ENCODE assay signal across 1 fruit fly cellular context in the genomic region with DNA sequence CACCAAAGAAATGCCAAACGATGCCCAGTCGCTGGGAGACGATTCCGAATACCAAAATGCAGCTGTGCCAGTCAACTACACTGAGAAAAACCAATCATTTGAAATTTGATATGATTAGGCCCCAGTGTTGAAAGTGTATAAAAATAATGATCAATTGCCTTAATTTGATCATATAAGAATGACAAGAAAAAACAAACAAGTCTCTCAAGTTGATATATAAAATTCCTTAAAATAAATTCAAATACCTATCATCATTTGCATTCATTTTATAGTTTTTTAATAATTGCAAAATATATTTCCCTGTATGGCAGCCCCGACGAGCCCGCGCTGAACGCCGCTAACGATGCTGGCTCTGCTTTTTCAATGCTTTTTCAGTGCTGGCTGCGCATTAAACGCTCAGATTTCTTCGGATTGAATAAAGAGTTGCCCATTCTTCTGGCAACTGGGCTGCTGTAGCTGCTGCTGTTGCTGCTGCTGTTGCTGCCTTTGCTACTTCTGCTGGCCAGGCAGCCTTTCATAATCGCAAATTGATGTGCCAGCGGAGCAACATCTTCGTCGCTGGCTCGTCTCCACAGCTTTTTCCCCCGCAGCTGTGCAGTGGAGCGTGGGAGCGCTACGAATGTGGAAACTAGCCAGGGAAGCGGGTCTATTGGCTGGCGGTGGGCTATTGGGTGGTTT.
TF ChIP-seq lines count a peak whose summit lies in the region.

No protein-coding gene starts in this region.

TF ChIP-seq in whole organism, embryonic, 481 proteins besides CTCF, POLR2A, EP300 and RAD21 (continued from another document):
- TF ChIP-seq sima (GFP tag; optimal IDR thresholded peaks at IDR 0.05; lab: Kevin White, UChicago), result no peak
- no peak for TF ChIP-seq klu (GFP tag; IDR thresholded peaks at IDR 0.05; lab: Robert Waterston, UW)
- peak; percentile 53 for TF ChIP-seq CoRest (tag; optimal IDR thresholded peaks at IDR 0.05; lab: Kevin White, UChicago)
- no peak for TF ChIP-seq CG12071 (GFP tag; optimal IDR thresholded peaks at IDR 0.05; lab: Kevin White, UChicago)
- TF ChIP-seq B-H1 (GFP tag; IDR thresholded peaks at IDR 0.05; lab: Robert Waterston, UW), result peak; percentile 30; the same call in 2 of the 3 replicates
- no peak for TF ChIP-seq hkb (optimal IDR thresholded peaks at IDR 0.05; lab: Kevin White, UChicago)
- TF ChIP-seq hkb (GFP tag; IDR thresholded peaks at IDR 0.05; lab: Robert Waterston, UW), result no peak
- TF ChIP-seq unpg (GFP tag; optimal IDR thresholded peaks at IDR 0.05; lab: Kevin White, UChicago), result peak; percentile 66
- TF ChIP-seq ems (GFP tag; optimal IDR thresholded peaks at IDR 0.05; lab: Kevin White, UChicago), result no peak
- no peak for TF ChIP-seq so (GFP tag; IDR thresholded peaks at IDR 0.05; lab: Robert Waterston, UW)
- TF ChIP-seq trh (GFP tag; optimal IDR thresholded peaks at IDR 0.05; lab: Kevin White, UChicago), result no peak
- TF ChIP-seq NC2β (GFP tag; optimal IDR thresholded peaks at IDR 0.05; lab: Kevin White, UChicago), result no peak
- no peak for TF ChIP-seq tup (GFP tag; optimal IDR thresholded peaks at IDR 0.05; lab: Kevin White, UChicago)
- peak; percentile 25 for TF ChIP-seq Ssrp (tag; optimal IDR thresholded peaks at IDR 0.05; lab: Kevin White, UChicago)
- no peak for TF ChIP-seq CG12744 (GFP tag; optimal IDR thresholded peaks at IDR 0.05; lab: Kevin White, UChicago)
- TF ChIP-seq CG1832 (GFP tag; optimal IDR thresholded peaks at IDR 0.05; lab: Kevin White, UChicago), result no peak
- TF ChIP-seq CG3407 (GFP tag; optimal IDR thresholded peaks at IDR 0.05; lab: Kevin White, UChicago), result no peak
- TF ChIP-seq unc-4 (GFP tag; IDR thresholded peaks at IDR 0.05; lab: Robert Waterston, UW; ENCODE audit: partially characterized antibody), result no peak
- TF ChIP-seq vvl (GFP tag; IDR thresholded peaks at IDR 0.05; lab: Robert Waterston, UW), result 0 out of 2 replicates have a peak, but pooled peaks have one; percentile 20
- TF ChIP-seq CG2202 (tag; optimal IDR thresholded peaks at IDR 0.05; lab: Kevin White, UChicago), result no peak
- TF ChIP-seq ato (GFP tag; IDR thresholded peaks at IDR 0.05; lab: Robert Waterston, UW; ENCODE audit: partially characterized antibody), result no peak
- no peak for TF ChIP-seq sim (GFP tag; IDR thresholded peaks at IDR 0.05; lab: Robert Waterston, UW)
- no peak for TF ChIP-seq Taf1 (GFP tag; IDR thresholded peaks at IDR 0.05; lab: Robert Waterston, UW)
- TF ChIP-seq CG31441 (GFP tag; IDR thresholded peaks at IDR 0.05; lab: Robert Waterston, UW), result peak; percentile 72
- TF ChIP-seq lmd (GFP tag; IDR thresholded peaks at IDR 0.05; lab: Robert Waterston, UW), result no peak
- TF ChIP-seq amos (GFP tag; IDR thresholded peaks at IDR 0.05; lab: Robert Waterston, UW; ENCODE audit: partially characterized antibody), result no peak
- no peak for TF ChIP-seq CG12942 (GFP tag; optimal IDR thresholded peaks at IDR 0.05; lab: Kevin White, UChicago)
- TF ChIP-seq CG6689 (GFP tag; IDR thresholded peaks at IDR 0.05; lab: Robert Waterston, UW), result peak; percentile 53
- TF ChIP-seq CG7556 (GFP tag; optimal IDR thresholded peaks at IDR 0.05; lab: Kevin White, UChicago), result peak; percentile 27
- TF ChIP-seq phol (tag; optimal IDR thresholded peaks at IDR 0.05; lab: Kevin White, UChicago), result peak; percentile 58
- TF ChIP-seq CG8388 (GFP tag; optimal IDR thresholded peaks at IDR 0.05; lab: Kevin White, UChicago), result peak; percentile 47
- peak; percentile 26 for TF ChIP-seq CG30403 (GFP tag; optimal IDR thresholded peaks at IDR 0.05; lab: Kevin White, UChicago)
- TF ChIP-seq Sox102F (GFP tag; optimal IDR thresholded peaks at IDR 0.05; lab: Kevin White, UChicago), result peak; percentile 67
- TF ChIP-seq Doc3 (GFP tag; IDR thresholded peaks at IDR 0.05; lab: Robert Waterston, UW; ENCODE audit: partially characterized antibody), result no peak
- TF ChIP-seq vnd (GFP tag; IDR thresholded peaks at IDR 0.05; lab: Robert Waterston, UW; ENCODE audit: partially characterized antibody), result no peak
- TF ChIP-seq sc (optimal IDR thresholded peaks at IDR 0.05; lab: Kevin White, UChicago), result no peak
- no peak for TF ChIP-seq sc (GFP tag; optimal IDR thresholded peaks at IDR 0.05; lab: Kevin White, UChicago)
- no peak for TF ChIP-seq CG8478 (optimal IDR thresholded peaks at IDR 0.05; lab: Kevin White, UChicago)
- TF ChIP-seq Chrac-16 (GFP tag; optimal IDR thresholded peaks at IDR 0.05; lab: Kevin White, UChicago), result no peak
- no peak for TF ChIP-seq CG18476 (GFP tag; optimal IDR thresholded peaks at IDR 0.05; lab: Kevin White, UChicago)
- TF ChIP-seq tio (GFP tag; optimal IDR thresholded peaks at IDR 0.05; lab: Kevin White, UChicago), result peak; percentile 18
- TF ChIP-seq Elba2 (GFP tag; optimal IDR thresholded peaks at IDR 0.05; lab: Kevin White, UChicago), result no peak
- TF ChIP-seq shn (GFP tag; optimal IDR thresholded peaks at IDR 0.05; lab: Kevin White, UChicago), result no peak
- no peak for TF ChIP-seq twi (tag; optimal IDR thresholded peaks at IDR 0.05; lab: Kevin White, UChicago)
- no peak for TF ChIP-seq Antp (GFP tag; optimal IDR thresholded peaks at IDR 0.05; lab: Kevin White, UChicago)
- no peak for TF ChIP-seq cad (GFP tag; optimal IDR thresholded peaks at IDR 0.05; lab: Kevin White, UChicago)
- no peak for TF ChIP-seq CG10462 (GFP tag; optimal IDR thresholded peaks at IDR 0.05; lab: Kevin White, UChicago)
- TF ChIP-seq Awh (GFP tag; IDR thresholded peaks at IDR 0.05; lab: Robert Waterston, UW), result no peak
- peak; percentile 13 for TF ChIP-seq bcd (GFP tag; optimal IDR thresholded peaks at IDR 0.05; lab: Kevin White, UChicago)
- no peak for TF ChIP-seq sens-2 (GFP tag; IDR thresholded peaks at IDR 0.05; lab: Robert Waterston, UW)
- TF ChIP-seq az2 (GFP tag; optimal IDR thresholded peaks at IDR 0.05; lab: Kevin White, UChicago), result peak; percentile 19
- peak; percentile 2 for TF ChIP-seq CG12219 (GFP tag; optimal IDR thresholded peaks at IDR 0.05; lab: Kevin White, UChicago)
- no peak for TF ChIP-seq HLH4C (GFP tag; IDR thresholded peaks at IDR 0.05; lab: Robert Waterston, UW; ENCODE audit: partially characterized antibody)
- TF ChIP-seq CG1529 (GFP tag; optimal IDR thresholded peaks at IDR 0.05; lab: Kevin White, UChicago), result no peak
- TF ChIP-seq gsb-n (tag; optimal IDR thresholded peaks at IDR 0.05; lab: Kevin White, UChicago), result peak; percentile 4
- peak; percentile 27 for TF ChIP-seq Hr3 (GFP tag; optimal IDR thresholded peaks at IDR 0.05; lab: Kevin White, UChicago)
- TF ChIP-seq cwo (GFP tag; optimal IDR thresholded peaks at IDR 0.05; lab: Kevin White, UChicago), result no peak
- no peak for TF ChIP-seq dan (GFP tag; IDR thresholded peaks at IDR 0.05; lab: Robert Waterston, UW)
- no peak for TF ChIP-seq Sry-δ (GFP tag; optimal IDR thresholded peaks at IDR 0.05; lab: Kevin White, UChicago)
- no peak for TF ChIP-seq CG4282 (GFP tag; optimal IDR thresholded peaks at IDR 0.05; lab: Kevin White, UChicago)
- no peak for TF ChIP-seq CG17385 (GFP tag; optimal IDR thresholded peaks at IDR 0.05; lab: Kevin White, UChicago)
- no peak for TF ChIP-seq her (GFP tag; optimal IDR thresholded peaks at IDR 0.05; lab: Kevin White, UChicago)
- TF ChIP-seq CG16815 (GFP tag; optimal IDR thresholded peaks at IDR 0.05; lab: Kevin White, UChicago), result no peak
- TF ChIP-seq CG12104 (GFP tag; optimal IDR thresholded peaks at IDR 0.05; lab: Kevin White, UChicago), result no peak
- TF ChIP-seq CG17912 (GFP tag; optimal IDR thresholded peaks at IDR 0.05; lab: Kevin White, UChicago), result no peak
- TF ChIP-seq ac (GFP tag; optimal IDR thresholded peaks at IDR 0.05; lab: Kevin White, UChicago), result no peak
- no peak for TF ChIP-seq Mes4 (GFP tag; optimal IDR thresholded peaks at IDR 0.05; lab: Kevin White, UChicago)
- TF ChIP-seq Xrp1 (GFP tag; IDR thresholded peaks at IDR 0.05; lab: Robert Waterston, UW), result peak; percentile 37; the same call in 1 of the 2 replicates
- peak; percentile 58 for TF ChIP-seq Drgx (GFP tag; IDR thresholded peaks at IDR 0.05; lab: Robert Waterston, UW)
- no peak for TF ChIP-seq CG10543 (GFP tag; optimal IDR thresholded peaks at IDR 0.05; lab: Kevin White, UChicago)
- TF ChIP-seq CG2712 (tag; optimal IDR thresholded peaks at IDR 0.05; lab: Kevin White, UChicago), result peak; percentile 42
- TF ChIP-seq CG7928 (GFP tag; optimal IDR thresholded peaks at IDR 0.05; lab: Kevin White, UChicago), result no peak
- TF ChIP-seq chn (GFP tag; optimal IDR thresholded peaks at IDR 0.05; lab: Kevin White, UChicago), result peak; percentile 4
- peak; percentile 41 for TF ChIP-seq sd (tag; optimal IDR thresholded peaks at IDR 0.05; lab: Kevin White, UChicago)
- TF ChIP-seq CG11093 (GFP tag; IDR thresholded peaks at IDR 0.05; lab: Robert Waterston, UW), result no peak
- no peak for TF ChIP-seq jigr1 (GFP tag; IDR thresholded peaks at IDR 0.05; lab: Robert Waterston, UW)
- no peak for TF ChIP-seq CG7963 (GFP tag; IDR thresholded peaks at IDR 0.05; lab: Robert Waterston, UW; ENCODE audit: partially characterized antibody)
- no peak for TF ChIP-seq bbx (GFP tag; IDR thresholded peaks at IDR 0.05; lab: Robert Waterston, UW; ENCODE audit: partially characterized antibody)
- TF ChIP-seq CG10321 (GFP tag; IDR thresholded peaks at IDR 0.05; lab: Robert Waterston, UW), result no peak
- no peak for TF ChIP-seq sqz (GFP tag; optimal IDR thresholded peaks at IDR 0.05; lab: Kevin White, UChicago)
- no peak for TF ChIP-seq Dll (GFP tag; IDR thresholded peaks at IDR 0.05; lab: Robert Waterston, UW; ENCODE audit: partially characterized antibody)
- peak; percentile 0 for TF ChIP-seq CG9437 (GFP tag; optimal IDR thresholded peaks at IDR 0.05; lab: Kevin White, UChicago)
- TF ChIP-seq pnt (GFP tag; optimal IDR thresholded peaks at IDR 0.05; lab: Kevin White, UChicago), result peak; percentile 15
- peak; percentile 73 for TF ChIP-seq gem (tag; optimal IDR thresholded peaks at IDR 0.05; lab: Kevin White, UChicago)
- peak; percentile 51 for TF ChIP-seq CG13424 (tag; optimal IDR thresholded peaks at IDR 0.05; lab: Kevin White, UChicago)
- TF ChIP-seq CG15479 (GFP tag; optimal IDR thresholded peaks at IDR 0.05; lab: Kevin White, UChicago), result no peak
- TF ChIP-seq seq (GFP tag; IDR thresholded peaks at IDR 0.05; lab: Robert Waterston, UW), result 0 out of 2 replicates have a peak, but pooled peaks have one; percentile 24
- no peak for TF ChIP-seq CG10147 (GFP tag; optimal IDR thresholded peaks at IDR 0.05; lab: Kevin White, UChicago)
- 0 out of 2 replicates have a peak, but pooled peaks have one; percentile 28 for TF ChIP-seq Oaz (GFP tag; IDR thresholded peaks at IDR 0.05; lab: Robert Waterston, UW)
- no peak for TF ChIP-seq Fer1 (GFP tag; optimal IDR thresholded peaks at IDR 0.05; lab: Kevin White, UChicago)
- no peak for TF ChIP-seq CG10959 (GFP tag; IDR thresholded peaks at IDR 0.05; lab: Robert Waterston, UW)
- peak; percentile 29 for TF ChIP-seq pum (GFP tag; optimal IDR thresholded peaks at IDR 0.05; lab: Kevin White, UChicago)
- no peak for TF ChIP-seq CG7357 (GFP tag; IDR thresholded peaks at IDR 0.05; lab: Robert Waterston, UW)
- TF ChIP-seq CG6683 (GFP tag; optimal IDR thresholded peaks at IDR 0.05; lab: Kevin White, UChicago), result no peak
- TF ChIP-seq corto (GFP tag; optimal IDR thresholded peaks at IDR 0.05; lab: Kevin White, UChicago), result no peak
- no peak for TF ChIP-seq Six4 (GFP tag; optimal IDR thresholded peaks at IDR 0.05; lab: Kevin White, UChicago)
- 0 out of 3 replicates have a peak, but pooled peaks have one; percentile 53 for TF ChIP-seq CG6175 (GFP tag; IDR thresholded peaks at IDR 0.05; lab: Robert Waterston, UW)
- TF ChIP-seq toy (GFP tag; IDR thresholded peaks at IDR 0.05; lab: Robert Waterston, UW), result no peak
- no peak for TF ChIP-seq D (optimal IDR thresholded peaks at IDR 0.05; lab: Kevin White, UChicago)
- TF ChIP-seq D (GFP tag; optimal IDR thresholded peaks at IDR 0.05; lab: Kevin White, UChicago), result no peak
- peak; percentile 56 for TF ChIP-seq CG2678 (tag; optimal IDR thresholded peaks at IDR 0.05; lab: Kevin White, UChicago)
- TF ChIP-seq jumu (GFP tag; optimal IDR thresholded peaks at IDR 0.05; lab: Kevin White, UChicago), result no peak
- TF ChIP-seq luna (GFP tag; optimal IDR thresholded peaks at IDR 0.05; lab: Kevin White, UChicago), result no peak
- TF ChIP-seq CG17328 (GFP tag; IDR thresholded peaks at IDR 0.05; lab: Robert Waterston, UW), result peak; percentile 41; the same call in 1 of the 2 replicates
- no peak for TF ChIP-seq TFAM (GFP tag; optimal IDR thresholded peaks at IDR 0.05; lab: Kevin White, UChicago)
- no peak for TF ChIP-seq bigmax (GFP tag; optimal IDR thresholded peaks at IDR 0.05; lab: Kevin White, UChicago)
- no peak for TF ChIP-seq Hr78 (GFP tag; optimal IDR thresholded peaks at IDR 0.05; lab: Kevin White, UChicago)
- no peak for TF ChIP-seq CG9797 (GFP tag; optimal IDR thresholded peaks at IDR 0.05; lab: Kevin White, UChicago)
- TF ChIP-seq ssp (GFP tag; IDR thresholded peaks at IDR 0.05; lab: Robert Waterston, UW), result no peak
- no peak for TF ChIP-seq fru (optimal IDR thresholded peaks at IDR 0.05; lab: Kevin White, UChicago)
- no peak for TF ChIP-seq CG14667 (GFP tag; IDR thresholded peaks at IDR 0.05; lab: Robert Waterston, UW)
- TF ChIP-seq CG4820 (GFP tag; optimal IDR thresholded peaks at IDR 0.05; lab: Kevin White, UChicago), result no peak
- TF ChIP-seq CG34376 (GFP tag; optimal IDR thresholded peaks at IDR 0.05; lab: Kevin White, UChicago), result no peak
- TF ChIP-seq CG11695 (GFP tag; IDR thresholded peaks at IDR 0.05; lab: Robert Waterston, UW), result no peak
- peak; percentile 16 for TF ChIP-seq ewg (GFP tag; optimal IDR thresholded peaks at IDR 0.05; lab: Kevin White, UChicago)
- TF ChIP-seq CG12391 (tag; optimal IDR thresholded peaks at IDR 0.05; lab: Kevin White, UChicago), result peak; percentile 49
- peak; percentile 27; the same call in 1 of the 2 replicates for TF ChIP-seq Ada2b (GFP tag; IDR thresholded peaks at IDR 0.05; lab: Robert Waterston, UW)
- no peak for TF ChIP-seq Scr (GFP tag; IDR thresholded peaks at IDR 0.05; lab: Robert Waterston, UW; ENCODE audit: partially characterized antibody)
- TF ChIP-seq CG2129 (GFP tag; IDR thresholded peaks at IDR 0.05; lab: Robert Waterston, UW; ENCODE audit: partially characterized antibody), result no peak
- peak; percentile 42 for TF ChIP-seq Med (GFP tag; lab: Kevin White, UChicago)
